Worm (Caenorhabditis elegans) whole organism, L1 larva: ENCODE data around the gene Y17G9B.2.

ENCODE experiments used
- ceh-82 ChIP-seq, 3 experiments: fragments of 150-350 bp in 1 of 3; sonication (generic microtip) in 2 of 3; optimal IDR thresholded peaks; 2 replicates each; lab custom pipeline; 2014 to 2017; ENCODE audit warnings: missing biosample characterization in 3 of 3, missing genetic modification characterization in 3 of 3
- mdl-1 ChIP-seq, 2 experiments: fragments of 150-350 bp; optimal IDR thresholded peaks; 2 replicates each; lab custom pipeline; 2014 to 2017; ENCODE audit warnings: missing biosample characterization in 2 of 2, missing genetic modification characterization in 2 of 2, inconsistent platforms in 1 of 2
- nhr-12 ChIP-seq: sonication (generic microtip); optimal IDR thresholded peaks from 2 replicates; lab custom pipeline; 2017; ENCODE audit warnings: missing biosample characterization, missing genetic modification characterization

DNA sequence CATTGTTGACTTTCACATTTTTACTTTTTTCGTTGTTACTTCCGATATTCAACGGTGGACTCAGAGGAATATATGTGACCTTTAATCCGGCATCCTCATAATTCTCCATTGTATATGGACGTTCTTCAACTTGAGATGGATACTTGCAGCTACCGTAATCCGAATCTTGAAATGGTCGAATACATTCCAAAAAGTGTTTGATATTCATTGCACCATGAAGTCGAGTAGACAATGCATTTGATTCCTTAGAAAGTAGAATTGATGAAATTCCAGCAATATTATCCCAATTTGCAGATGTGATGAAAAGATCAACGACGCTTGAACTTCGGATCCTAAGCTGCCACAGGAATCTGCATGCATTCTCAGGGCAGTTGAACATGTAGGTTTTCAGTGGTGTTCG, 21.5 kb upstream of the Y17G9B.2 start:
- TF ChIP-seq ceh-82 (tag; optimal IDR thresholded peaks at IDR 0.05; lab: Kevin White, UChicago) (no peak), nhr-12 (tag; lab: Kevin White, UChicago) (no peak), mdl-1 (tag; optimal IDR thresholded peaks at IDR 0.05; lab: Kevin White, UChicago) (no peak)
